Fruit fly (Drosophila melanogaster) whole organism, prepupa: Measurements from ENCODE around the gene CG32373.

Experiments used
- CG15336 ChIP-seq: fragments of 200-800 bp; sonication (Bioruptor generic); IDR thresholded peaks from 2 replicates; pipeline ENCODE4 v1.3.6; 2022; ENCODE audit warnings: missing biosample characterization, missing genetic modification characterization
- CG1621 ChIP-seq: fragments of 200-800 bp; sonication (Bioruptor generic); optimal IDR thresholded peaks from 3 replicates; lab custom pipeline; 2018; ENCODE audit warnings: missing biosample characterization, mild to moderate bottlenecking, missing genetic modification characterization
- CG16779 ChIP-seq: fragments of 200-800 bp; sonication (Bioruptor generic); optimal IDR thresholded peaks from 3 replicates; lab custom pipeline; 2017; ENCODE audit warnings: missing biosample characterization, mild to moderate bottlenecking, missing genetic modification characterization
- CG3032 ChIP-seq: fragments of 200-800 bp; optimal IDR thresholded peaks from 2 replicates; lab custom pipeline; 2019; ENCODE audit warnings: missing biosample characterization, mild to moderate bottlenecking, missing genetic modification characterization, moderate library complexity
- CG3919 ChIP-seq: fragments of 200-800 bp; sonication (Bioruptor generic); optimal IDR thresholded peaks from 3 replicates; lab custom pipeline; 2016; ENCODE audit warnings: missing biosample characterization, missing genetic modification characterization
- CG6163 ChIP-seq: fragments of 200-800 bp; sonication (Bioruptor generic); IDR thresholded peaks from 3 replicates; pipeline ENCODE4 v1.3.6; 2022; ENCODE audit warnings: missing biosample characterization, missing genetic modification characterization
- CG6276 ChIP-seq: fragments of 200-800 bp; sonication (Bioruptor generic); optimal IDR thresholded peaks from 2 replicates; lab custom pipeline; 2017; ENCODE audit warnings: missing biosample characterization, mild to moderate bottlenecking, missing genetic modification characterization
- Eip78C ChIP-seq: fragments of 200-800 bp; sonication (Bioruptor generic); peaks from one replicate; lab custom pipeline; 2016; ENCODE audit warnings: missing biosample characterization, missing genetic modification characterization
- Eip93F ChIP-seq: fragments of 200-800 bp; sonication (Bioruptor generic); optimal IDR thresholded peaks from 2 replicates; lab custom pipeline; 2016; ENCODE audit warnings: missing biosample characterization, mild to moderate bottlenecking, missing genetic modification characterization
- Gug ChIP-seq: fragments of 200-800 bp; sonication (Bioruptor generic); IDR thresholded peaks from 2 replicates; pipeline ENCODE4 v1.3.6; 2022; ENCODE audit warnings: missing biosample characterization, missing genetic modification characterization
- Hr39 ChIP-seq: fragments of 200-800 bp; sonication (Bioruptor generic); optimal IDR thresholded peaks from 2 replicates; lab custom pipeline; 2016; ENCODE audit warnings: missing biosample characterization, missing genetic modification characterization
- Lpt ChIP-seq: fragments of 200-800 bp; sonication (Bioruptor generic); optimal IDR thresholded peaks from 3 replicates; lab custom pipeline; 2016; ENCODE audit warnings: missing biosample characterization, missing genetic modification characterization
- Met ChIP-seq: fragments of 200-800 bp; sonication (Bioruptor generic); optimal IDR thresholded peaks from 3 replicates; lab custom pipeline; 2016; ENCODE audit warnings: missing biosample characterization, missing genetic modification characterization
- OdsH ChIP-seq: fragments of 200-800 bp; sonication (Bioruptor generic); optimal IDR thresholded peaks from 3 replicates; lab custom pipeline; 2016; ENCODE audit warnings: missing biosample characterization, missing genetic modification characterization
- Smox ChIP-seq: fragments of 200-800 bp; sonication (Bioruptor generic); optimal IDR thresholded peaks from 3 replicates; lab custom pipeline; 2016; ENCODE audit warnings: missing biosample characterization, missing genetic modification characterization
- Sox15 ChIP-seq: fragments of 200-800 bp; sonication (Bioruptor generic); optimal IDR thresholded peaks from 3 replicates; lab custom pipeline; 2016; ENCODE audit warnings: missing biosample characterization, missing genetic modification characterization
- cyc ChIP-seq: fragments of 200-800 bp; sonication (Bioruptor generic); optimal IDR thresholded peaks from 3 replicates; lab custom pipeline; 2016; ENCODE audit warnings: missing biosample characterization, missing genetic modification characterization
- dac ChIP-seq: fragments of 200-800 bp; sonication (Bioruptor generic); optimal IDR thresholded peaks from 2 replicates; lab custom pipeline; 2017; ENCODE audit warnings: missing biosample characterization, mild to moderate bottlenecking, missing genetic modification characterization
- dsx ChIP-seq: fragments of 200-800 bp; optimal IDR thresholded peaks from 3 replicates; lab custom pipeline; 2019; ENCODE audit warnings: missing biosample characterization, mild to moderate bottlenecking, missing genetic modification characterization, moderate library complexity; ENCODE audit not compliant: poor library complexity, severe bottlenecking
- fkh ChIP-seq: fragments of 200-800 bp; sonication (Bioruptor generic); optimal IDR thresholded peaks from 3 replicates; lab custom pipeline; 2017; ENCODE audit warnings: missing biosample characterization, mild to moderate bottlenecking, missing genetic modification characterization, moderate library complexity
- net ChIP-seq: fragments of 200-800 bp; sonication (Bioruptor generic); optimal IDR thresholded peaks from 3 replicates; lab custom pipeline; 2016; ENCODE audit warnings: missing biosample characterization, missing genetic modification characterization
- salr ChIP-seq, 2 experiments: fragments of 200-800 bp; sonication (Bioruptor generic); optimal IDR thresholded peaks; 3 replicates each; lab custom pipeline; 2016 to 2018; ENCODE audit warnings: missing biosample characterization in 2 of 2, missing genetic modification characterization in 2 of 2, mild to moderate bottlenecking in 1 of 2
- svp ChIP-seq: fragments of 200-800 bp; sonication (Bioruptor generic); peaks from one replicate; lab custom pipeline; 2016; ENCODE audit warnings: missing biosample characterization, missing genetic modification characterization
- topi ChIP-seq: fragments of 200-800 bp; sonication (Bioruptor generic); optimal IDR thresholded peaks from 3 replicates; lab custom pipeline; 2016; ENCODE audit warnings: missing biosample characterization, missing genetic modification characterization
- vri ChIP-seq: fragments of 200-800 bp; sonication (Bioruptor generic); optimal IDR thresholded peaks from 3 replicates; lab custom pipeline; 2016; ENCODE audit warnings: missing biosample characterization, mild to moderate bottlenecking, missing genetic modification characterization

CG32373 gene

DNA sequence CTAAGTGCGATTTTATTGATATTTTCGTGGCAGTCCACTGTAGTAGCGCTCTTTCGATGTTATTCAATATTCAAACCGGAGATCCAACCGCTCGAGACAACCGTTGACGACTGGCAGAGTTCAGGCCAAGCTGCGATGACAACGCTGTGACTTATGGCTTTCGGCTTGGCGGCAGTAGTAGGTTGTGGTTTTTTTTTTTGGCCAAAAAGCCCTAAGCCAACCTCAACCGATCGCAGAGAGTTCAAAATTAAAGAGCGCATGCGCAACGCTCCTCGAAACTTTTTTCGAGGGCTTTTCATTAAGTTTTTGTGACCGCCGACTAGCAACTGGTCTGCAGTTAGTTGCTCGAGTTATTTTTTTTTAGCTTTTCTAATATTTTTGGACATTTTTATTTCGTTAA, 92.6 kb downstream of the CG32373 start, which contains the start of gene Snmp2:
Gene Snmp2, minus strand, starts transcription at position 101 of the 400 bp plus-strand sequence.
- TF ChIP-seq Smox (GFP tag; lab: Kevin White, UChicago): no peak
- TF ChIP-seq CG6163: no peak
- no peak for TF ChIP-seq CG15336
- TF ChIP-seq, all 60 proteins: peak for 0

DNA sequence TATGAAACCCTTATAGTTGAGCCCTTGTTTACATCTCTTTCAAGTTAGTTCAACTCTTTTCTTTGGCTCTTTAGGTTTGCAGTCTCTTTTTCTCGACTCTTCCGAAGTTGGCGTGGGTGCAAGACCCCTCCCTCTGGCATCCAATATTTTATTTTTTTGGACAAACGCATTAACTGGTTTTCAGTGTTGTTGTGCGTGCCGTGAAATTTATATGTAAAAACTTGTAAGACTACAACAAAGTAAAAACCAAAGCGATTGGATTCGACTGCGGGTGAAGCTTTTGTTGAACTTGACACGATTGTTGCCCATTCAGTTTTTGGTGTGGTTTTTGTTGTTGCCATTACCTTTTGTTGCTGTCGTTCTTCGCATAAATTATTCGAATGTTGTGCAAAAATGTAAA, 93.4 kb downstream of the CG32373 start:
- TF ChIP-seq dsx (GFP tag; lab: Kevin White, UChicago): peak; percentile 92
- TF ChIP-seq OdsH (GFP tag; lab: Kevin White, UChicago): no peak

DNA sequence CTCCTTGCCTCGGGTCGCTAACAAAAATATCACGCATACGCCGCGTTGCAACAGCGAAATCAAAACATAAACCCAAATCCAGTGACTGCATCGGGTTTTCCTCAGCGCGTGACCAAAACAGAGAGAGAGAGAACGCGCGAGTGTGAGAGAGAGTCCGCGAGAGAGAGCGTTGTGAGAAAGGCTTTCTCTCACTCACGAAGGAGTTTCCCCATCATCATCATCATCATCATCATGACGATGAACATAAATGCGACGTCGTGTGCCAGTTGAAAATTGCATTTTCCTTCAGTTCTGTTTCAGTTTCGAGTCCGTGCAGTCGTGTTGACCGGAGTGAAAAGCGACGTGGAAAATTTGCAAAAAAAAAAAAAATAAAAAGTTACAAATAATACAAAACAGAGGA, 96.7 kb downstream of the CG32373 start, which contains the start of gene CG13685:
Gene CG13685, plus strand, starts transcription at position 301 of the 400 bp plus-strand sequence.
- TF ChIP-seq CG3919 (no peak), Eip78C (GFP tag; lab: Kevin White, UChicago) (peak; percentile 25), Met (no peak)

DNA sequence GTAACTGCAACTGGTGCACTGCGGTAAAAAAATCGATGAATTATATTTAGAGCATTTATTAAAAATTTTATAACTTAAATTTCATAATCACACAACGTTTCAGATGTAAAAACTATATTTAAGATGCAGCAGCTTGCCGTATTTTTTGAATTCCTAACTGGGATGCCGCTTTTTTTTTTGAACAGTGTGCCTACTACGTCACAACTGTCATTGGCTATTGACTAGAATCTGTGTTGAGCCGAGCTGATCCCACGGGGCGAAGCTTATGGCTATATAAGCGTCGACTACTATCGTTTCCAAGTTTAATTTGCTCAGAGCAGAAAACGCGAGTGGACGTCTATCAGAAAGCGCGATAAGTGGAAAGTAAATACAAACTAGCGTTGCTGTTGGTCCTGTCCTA, 103.8 kb downstream of the CG32373 start, which contains the start of gene CG7409:
Gene CG7409, plus strand, starts transcription at position 301 of the 400 bp plus-strand sequence.
- TF ChIP-seq CG16779 (tag; lab: Kevin White, UChicago): no peak
- no peak for TF ChIP-seq Eip93F (GFP tag; lab: Kevin White, UChicago)

DNA sequence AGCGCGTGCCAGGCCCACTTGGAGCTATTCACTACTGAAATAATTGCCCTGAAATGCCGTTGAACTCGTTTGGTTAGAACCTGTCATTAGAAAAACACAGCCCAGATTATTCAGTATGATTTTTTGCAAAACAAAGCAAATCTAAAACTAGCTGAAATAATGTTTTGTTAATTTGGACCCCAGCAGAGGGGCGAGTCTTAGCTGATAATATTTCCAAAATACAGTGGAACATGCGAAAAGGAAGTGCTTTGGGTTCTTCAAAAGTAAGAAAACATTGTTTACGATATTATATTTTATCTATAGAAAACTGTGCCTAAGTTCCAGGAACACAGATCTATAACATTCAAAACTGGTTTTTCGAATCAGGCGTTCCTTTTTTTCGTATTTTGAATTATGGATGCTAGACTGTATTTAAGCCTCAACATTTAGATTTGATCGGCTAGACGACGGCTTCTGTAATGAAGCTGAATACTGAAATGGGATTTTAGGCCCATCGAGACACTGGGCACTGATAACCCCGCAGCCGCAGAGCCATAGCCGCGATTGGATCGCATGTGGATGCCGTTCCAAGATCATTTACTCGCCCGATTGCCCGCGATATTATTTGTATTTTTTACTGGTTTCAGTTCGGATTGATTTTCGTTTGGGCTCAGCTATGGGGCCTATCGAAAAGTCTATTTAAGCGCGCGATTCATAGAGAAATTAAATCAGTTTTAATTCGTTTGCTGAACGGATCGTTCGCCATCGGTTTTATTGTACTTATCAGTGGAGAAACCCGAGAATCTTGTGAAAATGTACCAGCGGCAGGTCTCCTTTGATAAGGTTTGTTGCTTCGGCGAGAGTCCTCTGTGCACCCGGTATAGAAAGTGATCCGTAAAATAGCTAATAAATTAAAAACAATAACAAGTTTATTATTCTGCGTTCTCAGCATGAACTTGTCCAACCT, 109.8 kb downstream of the CG32373 start, which contains the start of gene Hn:
Gene Hn, plus strand, starts transcription at position 619 of the 946 bp plus-strand sequence.
- no peak for TF ChIP-seq CG6163
- TF ChIP-seq CG15336: no peak
- TF ChIP-seq Sox15 (GFP tag; lab: Kevin White, UChicago): no peak
- no peak for TF ChIP-seq dac (GFP tag; lab: Kevin White, UChicago)
- no peak for TF ChIP-seq Gug
- no peak for TF ChIP-seq CG1621 (tag; lab: Kevin White, UChicago)
- TF ChIP-seq svp (GFP tag; lab: Kevin White, UChicago): peak; percentile 97
- TF ChIP-seq Hr39: no peak
- TF ChIP-seq topi: no peak

DNA sequence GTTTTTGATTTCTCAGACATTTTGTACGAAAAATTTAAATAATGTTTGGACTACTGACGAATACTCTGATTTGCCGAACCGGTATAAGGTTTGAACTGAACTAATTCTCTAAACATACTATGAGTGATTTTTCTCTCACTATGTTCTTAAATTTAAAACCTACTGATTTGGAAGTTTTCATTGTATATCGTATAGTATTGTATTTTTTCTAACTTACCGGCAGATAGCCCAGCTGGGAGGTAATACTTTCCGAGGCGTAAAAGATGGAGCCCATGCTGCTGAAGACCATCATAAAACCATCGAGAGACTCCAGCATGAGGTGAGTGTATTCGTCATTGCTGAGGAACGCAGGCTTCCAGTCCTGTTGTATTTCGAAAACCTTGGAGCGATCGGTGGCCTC, 117.9 kb downstream of the CG32373 start, which contains the start of gene CG32371:
Gene CG32371, minus strand, starts transcription at position 101 of the 400 bp plus-strand sequence.
- TF ChIP-seq CG1621 (tag; lab: Kevin White, UChicago): no peak
- TF ChIP-seq CG3032 (tag; lab: Kevin White, UChicago): no peak
- no peak for TF ChIP-seq Sox15 (GFP tag; lab: Kevin White, UChicago)
- no peak for TF ChIP-seq dac (GFP tag; lab: Kevin White, UChicago)
- TF ChIP-seq net (GFP tag; lab: Kevin White, UChicago): no peak
- no peak for TF ChIP-seq vri (GFP tag; lab: Kevin White, UChicago)
- TF ChIP-seq salr (GFP tag; optimal IDR thresholded peaks at IDR 0.05; lab: Kevin White, UChicago): no peak
- no peak for TF ChIP-seq Gug
- TF ChIP-seq Hr39: no peak

DNA sequence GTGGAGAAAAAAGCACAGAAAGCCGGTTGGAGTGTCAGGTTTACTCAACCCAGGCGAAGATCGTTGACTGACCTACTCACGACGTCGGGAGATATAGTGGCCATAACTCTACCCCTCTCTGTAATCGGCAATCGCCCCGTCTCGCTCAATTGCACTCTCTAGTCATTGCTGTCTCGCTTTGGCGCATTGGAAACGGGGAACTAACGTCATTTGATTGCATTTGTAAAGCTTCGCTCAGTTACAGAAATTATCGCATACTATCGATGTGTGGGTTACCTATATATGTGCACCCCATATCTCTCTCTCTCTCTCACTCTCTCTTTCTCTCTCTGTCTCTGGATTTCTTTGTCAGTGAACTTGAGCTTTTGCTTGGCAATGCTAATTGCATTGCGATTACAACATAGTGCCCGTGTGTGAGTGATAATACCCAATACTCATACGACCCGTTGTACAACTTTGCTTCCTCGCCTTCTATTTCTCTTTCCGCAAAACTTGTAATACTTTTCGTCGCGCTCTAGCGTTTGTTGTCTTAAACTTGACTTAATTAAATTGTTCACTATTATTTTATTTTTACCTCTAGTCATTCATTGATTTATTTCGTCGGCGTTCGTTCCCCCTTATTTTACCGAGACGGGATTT, 121.9 kb downstream of the CG32373 start:
- no peak for TF ChIP-seq Lpt (GFP tag; lab: Kevin White, UChicago)
- peak; percentile 46 for TF ChIP-seq svp (GFP tag; lab: Kevin White, UChicago)
- TF ChIP-seq CG16779 (tag; lab: Kevin White, UChicago): peak; percentile 28

DNA sequence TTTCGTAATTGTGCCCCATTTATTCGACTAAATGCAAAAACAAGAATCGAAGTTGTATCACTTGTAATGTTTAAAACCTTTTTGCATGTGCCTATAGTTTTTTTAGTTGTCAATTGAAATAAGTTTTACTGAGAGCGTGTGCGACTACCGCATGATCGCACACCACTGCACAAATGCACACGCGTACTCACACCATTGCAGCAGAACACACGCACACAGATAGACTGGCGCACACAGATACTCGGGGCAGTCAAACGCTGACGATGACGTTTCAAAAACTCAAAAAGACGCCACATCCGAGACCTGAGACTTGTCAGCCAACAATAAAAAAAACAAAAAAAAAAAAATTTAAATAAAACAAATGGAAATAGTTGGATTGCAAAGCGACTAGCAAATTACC, 123.2 kb downstream of the CG32373 start:
- TF ChIP-seq dac (GFP tag; lab: Kevin White, UChicago) (no peak), CG6276 (GFP tag; lab: Kevin White, UChicago) (no peak), fkh (GFP tag; lab: Kevin White, UChicago) (no peak), Met (no peak), cyc (no peak)
